Fruit fly (Drosophila melanogaster): ENCODE measurements around the gene CG11162.

The CG11162 gene

dm6 chrX:13643961-13644360 lies 32.7 kb upstream of the CG11162 start (continued):
- TF ChIP-seq CG6813 (GFP tag; optimal IDR thresholded peaks at IDR 0.05) (peak; percentile 36), Xbp1 (GFP tag; optimal IDR thresholded peaks at IDR 0.05) (peak; percentile 52), ci (GFP tag; IDR thresholded peaks at IDR 0.05) (peak; percentile 72), CG11560 (tag; IDR thresholded peaks at IDR 0.05) (no peak), dimm (GFP tag; IDR thresholded peaks at IDR 0.05) (0 out of 2 replicates have a peak, but pooled peaks have one; percentile 24), Antp (GFP tag; optimal IDR thresholded peaks at IDR 0.05) (peak; percentile 34), crp (GFP tag; optimal IDR thresholded peaks at IDR 0.05) (no peak), hkb (optimal IDR thresholded peaks at IDR 0.05) (no peak), hkb (GFP tag; IDR thresholded peaks at IDR 0.05) (peak; percentile 66), amos (GFP tag; IDR thresholded peaks at IDR 0.05; ENCODE audit: partially characterized antibody) (no peak), CoRest (tag; optimal IDR thresholded peaks at IDR 0.05) (peak; percentile 10), ash1 (GFP tag; optimal IDR thresholded peaks at IDR 0.05) (no peak), slou (GFP tag; optimal IDR thresholded peaks at IDR 0.05) (no peak), CG10462 (GFP tag; optimal IDR thresholded peaks at IDR 0.05) (no peak), ab (GFP tag; optimal IDR thresholded peaks at IDR 0.05) (no peak), CG12391 (tag; optimal IDR thresholded peaks at IDR 0.05) (peak; percentile 47), CG9609 (GFP tag; optimal IDR thresholded peaks at IDR 0.05) (peak; percentile 18), Hr3 (GFP tag; optimal IDR thresholded peaks at IDR 0.05) (peak; percentile 35), zen2 (GFP tag; IDR thresholded peaks at IDR 0.05; ENCODE audit: partially characterized antibody) (no peak), Ptx1 (GFP tag; IDR thresholded peaks at IDR 0.05) (peak; percentile 79), Rx (GFP tag; IDR thresholded peaks at IDR 0.05) (0 out of 2 replicates have a peak, but pooled peaks have one; percentile 42), otp (GFP tag; IDR thresholded peaks at IDR 0.05) (peak; percentile 58; the same call in 1 of the 3 replicates), CG17385 (GFP tag; optimal IDR thresholded peaks at IDR 0.05) (peak; percentile 14), Dll (GFP tag; IDR thresholded peaks at IDR 0.05; ENCODE audit: partially characterized antibody) (no peak), Ada2b (GFP tag; IDR thresholded peaks at IDR 0.05) (peak; percentile 78), Fer2 (tag; optimal IDR thresholded peaks at IDR 0.05) (no peak), Eip74EF (GFP tag; optimal IDR thresholded peaks at IDR 0.05) (no peak), CG17361 (GFP tag; IDR thresholded peaks at IDR 0.05) (peak; percentile 60), Sox100B (GFP tag; optimal IDR thresholded peaks at IDR 0.05) (peak; percentile 32), CG10543 (GFP tag; optimal IDR thresholded peaks at IDR 0.05) (no peak), sqz (GFP tag; optimal IDR thresholded peaks at IDR 0.05) (peak; percentile 84), NFAT (GFP tag; IDR thresholded peaks at IDR 0.05) (peak; percentile 84; the same call in 1 of the 2 replicates), h (optimal IDR thresholded peaks at IDR 0.05) (no peak), Ets65A (GFP tag) (peak; percentile 82), CG13296 (GFP tag; optimal IDR thresholded peaks at IDR 0.05) (peak; percentile 12), org-1 (GFP tag; optimal IDR thresholded peaks at IDR 0.05) (peak; percentile 8), Hmx (GFP tag; optimal IDR thresholded peaks at IDR 0.05) (no peak), Rfx (GFP tag; IDR thresholded peaks at IDR 0.05) (peak; percentile 80), CG14014 (GFP tag; IDR thresholded peaks at IDR 0.05) (peak; percentile 38; the same call in 1 of the 2 replicates), danr (GFP tag; IDR thresholded peaks at IDR 0.05) (no peak), Deaf1 (tag; optimal IDR thresholded peaks at IDR 0.05) (no peak), pb (GFP tag; optimal IDR thresholded peaks at IDR 0.05) (no peak), pros (GFP tag; optimal IDR thresholded peaks at IDR 0.05) (no peak), CG30020 (tag; optimal IDR thresholded peaks at IDR 0.05) (no peak), CG16863 (GFP tag; optimal IDR thresholded peaks at IDR 0.05) (peak; percentile 43), kay (GFP tag; optimal IDR thresholded peaks at IDR 0.05) (no peak), H15 (GFP tag; IDR thresholded peaks at IDR 0.05) (peak; percentile 31; the same call in 1 of the 3 replicates), Mrtf (GFP tag; IDR thresholded peaks at IDR 0.05) (no peak), ap (GFP tag; IDR thresholded peaks at IDR 0.05) (peak; percentile 61), CG17912 (GFP tag; optimal IDR thresholded peaks at IDR 0.05) (no peak), CG9437 (GFP tag; optimal IDR thresholded peaks at IDR 0.05) (peak; percentile 19), CG3995 (GFP tag; optimal IDR thresholded peaks at IDR 0.05) (no peak)
